Worm (Caenorhabditis elegans) whole organism, late embryonic: ENCODE data around the gene C26D10.6.

Experiments used
- C38D4.7 ChIP-seq: fragments of 200-800 bp; sonication (Bioruptor generic); optimal IDR thresholded peaks from 2 replicates; lab custom pipeline; 2018; ENCODE audit warnings: mild to moderate bottlenecking, missing genetic modification characterization, moderate library complexity, missing compliant biosample characterization
- K09A11.1 ChIP-seq: sonication (generic microtip); optimal IDR thresholded peaks from 2 replicates; lab custom pipeline; 2017; ENCODE audit warnings: antibody characterized with exemption, mild to moderate bottlenecking, missing genetic modification characterization, missing compliant biosample characterization; ENCODE audit not compliant: insufficient read depth
- T23F11.4 ChIP-seq: fragments of 200-800 bp; sonication (Bioruptor generic); optimal IDR thresholded peaks from 2 replicates; lab custom pipeline; 2018; ENCODE audit warnings: mild to moderate bottlenecking, missing genetic modification characterization, missing compliant biosample characterization
- ama-1 ChIP-seq: fragments of 150-350 bp; optimal IDR thresholded peaks from 2 replicates; lab custom pipeline; 2014
- ceh-18 ChIP-seq: sonication (generic microtip); optimal IDR thresholded peaks from 2 replicates; lab custom pipeline; 2016; ENCODE audit warnings: missing genetic modification characterization, missing compliant biosample characterization
- ceh-22 ChIP-seq: sonication (generic microtip); optimal IDR thresholded peaks from 2 replicates; lab custom pipeline; 2017; ENCODE audit warnings: missing biosample characterization, missing genetic modification characterization
- ceh-24 ChIP-seq: sonication (generic microtip); optimal IDR thresholded peaks from 2 replicates; lab custom pipeline; 2016; ENCODE audit warnings: mild to moderate bottlenecking, missing genetic modification characterization, missing compliant biosample characterization
- ceh-30 ChIP-seq: fragments of 150-350 bp; optimal IDR thresholded peaks from 2 replicates; lab custom pipeline; 2014; ENCODE audit warnings: missing biosample characterization, missing genetic modification characterization
- ceh-34 ChIP-seq: sonication (generic microtip); optimal IDR thresholded peaks from 2 replicates; lab custom pipeline; 2016; ENCODE audit warnings: mild to moderate bottlenecking, missing genetic modification characterization, missing compliant biosample characterization
- ceh-48 ChIP-seq: sonication (generic microtip); optimal IDR thresholded peaks from 2 replicates; lab custom pipeline; 2016; ENCODE audit warnings: missing genetic modification characterization, inconsistent platforms, missing compliant biosample characterization
- ceh-9 ChIP-seq: sonication (generic microtip); optimal IDR thresholded peaks from 2 replicates; lab custom pipeline; 2016; ENCODE audit warnings: mild to moderate bottlenecking, missing genetic modification characterization, inconsistent platforms, missing compliant biosample characterization
- dmd-4 ChIP-seq: sonication (generic microtip); optimal IDR thresholded peaks from 2 replicates; lab custom pipeline; 2016; ENCODE audit warnings: borderline replicate concordance, missing genetic modification characterization, missing compliant biosample characterization
- dve-1 ChIP-seq: sonication (generic microtip); optimal IDR thresholded peaks from 2 replicates; lab custom pipeline; 2017; ENCODE audit warnings: antibody characterized with exemption, mild to moderate bottlenecking, missing genetic modification characterization, missing compliant biosample characterization
- elt-2 ChIP-seq: sonication (generic microtip); optimal IDR thresholded peaks from 2 replicates; lab custom pipeline; 2016; ENCODE audit warnings: missing genetic modification reagents, missing genetic modification characterization, missing compliant biosample characterization
- elt-4 ChIP-seq: sonication (generic microtip); optimal IDR thresholded peaks from 2 replicates; lab custom pipeline; 2016; ENCODE audit warnings: missing genetic modification characterization, missing compliant biosample characterization
- ets-4 ChIP-seq: sonication (generic microtip); optimal IDR thresholded peaks from 2 replicates; lab custom pipeline; 2016; ENCODE audit warnings: missing genetic modification characterization, missing compliant biosample characterization
- eyg-1 ChIP-seq: sonication (generic microtip); optimal IDR thresholded peaks from 2 replicates; lab custom pipeline; 2016; ENCODE audit warnings: missing genotype, missing genetic modification characterization, missing compliant biosample characterization
- gmeb-2 ChIP-seq: sonication (generic microtip); optimal IDR thresholded peaks from 2 replicates; lab custom pipeline; 2016; ENCODE audit warnings: missing genetic modification characterization, inconsistent platforms, missing compliant biosample characterization
- hlh-15 ChIP-seq: sonication (generic microtip); optimal IDR thresholded peaks from 2 replicates; lab custom pipeline; 2016; ENCODE audit warnings: missing genetic modification characterization, missing compliant biosample characterization
- hlh-6 ChIP-seq: sonication (generic microtip); optimal IDR thresholded peaks from 2 replicates; lab custom pipeline; 2016; ENCODE audit warnings: missing genotype, missing genetic modification characterization, missing compliant biosample characterization
- mec-3 ChIP-seq: sonication (generic microtip); optimal IDR thresholded peaks from 2 replicates; lab custom pipeline; 2016; ENCODE audit warnings: borderline replicate concordance, missing genetic modification characterization, missing compliant biosample characterization
- npax-4 ChIP-seq: sonication (generic microtip); optimal IDR thresholded peaks from 2 replicates; lab custom pipeline; 2016; ENCODE audit warnings: missing genetic modification characterization, missing compliant biosample characterization
- odd-2 ChIP-seq: sonication (generic microtip); optimal IDR thresholded peaks from 2 replicates; lab custom pipeline; 2017; ENCODE audit warnings: antibody characterized with exemption, mild to moderate bottlenecking, missing genetic modification characterization, missing compliant biosample characterization
- pag-3 ChIP-seq: sonication (generic microtip); optimal IDR thresholded peaks from 2 replicates; lab custom pipeline; 2016; ENCODE audit warnings: missing compliant biosample characterization, missing genetic modification characterization, borderline replicate concordance
- pat-9 ChIP-seq: fragments of 200-800 bp; sonication (Bioruptor generic); optimal IDR thresholded peaks from 2 replicates; lab custom pipeline; 2018; ENCODE audit warnings: mild to moderate bottlenecking, missing genetic modification characterization, moderate library complexity, missing compliant biosample characterization
- pha-2 ChIP-seq: sonication (generic microtip); optimal IDR thresholded peaks from 2 replicates; lab custom pipeline; 2017; ENCODE audit warnings: mild to moderate bottlenecking, missing genetic modification characterization, missing compliant biosample characterization
- pqm-1 ChIP-seq: sonication (generic microtip); optimal IDR thresholded peaks from 2 replicates; lab custom pipeline; 2016; ENCODE audit warnings: missing genetic modification characterization, missing compliant biosample characterization
- pros-1 ChIP-seq: fragments of 150-350 bp; optimal IDR thresholded peaks from 2 replicates; lab custom pipeline; 2014; ENCODE audit warnings: missing biosample characterization, missing genetic modification reagents, missing genetic modification characterization
- ref-2 ChIP-seq: sonication (generic microtip); optimal IDR thresholded peaks from 2 replicates; lab custom pipeline; 2016; ENCODE audit warnings: missing genetic modification characterization, missing compliant biosample characterization
- rnt-1 ChIP-seq: sonication (generic microtip); optimal IDR thresholded peaks from 2 replicates; lab custom pipeline; 2016; ENCODE audit warnings: missing genetic modification characterization, missing compliant biosample characterization
- sox-2 ChIP-seq: fragments of 200-800 bp; sonication (Bioruptor generic); IDR thresholded peaks from 2 replicates; pipeline ENCODE4 v1.3.6; 2022; ENCODE audit warnings: missing genetic modification reagents, missing genetic modification characterization, missing compliant biosample characterization
- sox-4 ChIP-seq: sonication (generic microtip); optimal IDR thresholded peaks from 2 replicates; lab custom pipeline; 2017; ENCODE audit warnings: mild to moderate bottlenecking, missing genetic modification characterization, inconsistent platforms, missing compliant biosample characterization
- tbx-2 ChIP-seq: sonication (generic microtip); optimal IDR thresholded peaks from 2 replicates; lab custom pipeline; 2016; ENCODE audit warnings: missing genetic modification characterization, missing compliant biosample characterization
- unc-42 ChIP-seq: sonication (generic microtip); optimal IDR thresholded peaks from 2 replicates; lab custom pipeline; 2016; ENCODE audit warnings: missing genotype, missing genetic modification characterization, missing compliant biosample characterization
- ztf-16 ChIP-seq: sonication (generic microtip); optimal IDR thresholded peaks from 2 replicates; lab custom pipeline; 2017; ENCODE audit warnings: missing genetic modification characterization, missing compliant biosample characterization

C26D10.6 gene

DNA sequence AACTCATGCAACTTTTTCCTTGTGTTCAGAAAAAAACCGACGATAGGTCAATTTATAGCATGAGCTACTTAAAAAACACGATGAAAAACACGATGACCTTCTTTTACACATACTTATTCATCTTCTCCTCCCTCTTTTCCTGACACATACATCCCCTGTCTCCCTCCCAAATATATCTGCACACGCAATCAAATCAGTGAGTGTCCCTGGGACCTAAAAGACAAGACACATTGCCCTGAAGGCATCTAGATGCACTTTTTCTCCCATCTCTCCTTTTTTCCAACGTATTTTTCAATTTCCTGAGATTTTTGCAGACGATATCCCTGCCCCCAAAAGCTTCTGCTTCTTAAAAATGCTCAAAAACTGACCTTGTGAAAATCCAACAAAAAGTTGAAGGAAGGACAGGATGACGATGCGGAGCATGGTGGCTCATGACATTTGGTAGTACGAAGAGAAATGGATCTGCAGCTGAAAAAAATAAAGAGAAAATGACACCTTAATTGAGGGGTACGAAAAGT lies at the start of gene C26D10.6:
C26D10.6 (minus strand) TSS at position 468 of the 518 bp plus-strand sequence.
- TF ChIP-seq pros-1 (tag; lab: Kevin White, UChicago) (no peak), unc-42 (tag; lab: Kevin White, UChicago) (peak; percentile 69), eyg-1 (tag; lab: Kevin White, UChicago) (no peak), mec-3 (no peak), npax-4 (no peak)

DNA sequence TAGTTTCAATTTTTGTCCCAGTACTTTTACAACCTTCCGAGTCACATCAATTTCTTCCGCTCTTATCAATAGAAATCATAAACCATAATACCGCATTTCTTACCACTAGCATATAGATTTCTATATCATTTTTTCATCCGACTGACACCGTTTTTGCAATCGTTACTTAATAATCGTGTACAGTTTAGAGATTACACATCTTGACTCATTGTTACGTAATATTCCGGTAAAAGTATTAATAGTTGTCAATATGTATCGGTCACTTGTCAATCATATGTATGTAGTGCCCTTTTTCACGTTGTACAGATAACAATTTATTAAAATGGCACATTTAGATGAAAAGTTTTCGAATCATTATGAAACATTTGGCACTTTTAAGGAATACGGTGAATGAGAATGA lies 45.5 kb upstream of the C26D10.6 start:
- TF ChIP-seq ceh-22 (tag; lab: Kevin White, UChicago) (no peak), elt-2 (tag; lab: Kevin White, UChicago) (peak; percentile 41)

DNA sequence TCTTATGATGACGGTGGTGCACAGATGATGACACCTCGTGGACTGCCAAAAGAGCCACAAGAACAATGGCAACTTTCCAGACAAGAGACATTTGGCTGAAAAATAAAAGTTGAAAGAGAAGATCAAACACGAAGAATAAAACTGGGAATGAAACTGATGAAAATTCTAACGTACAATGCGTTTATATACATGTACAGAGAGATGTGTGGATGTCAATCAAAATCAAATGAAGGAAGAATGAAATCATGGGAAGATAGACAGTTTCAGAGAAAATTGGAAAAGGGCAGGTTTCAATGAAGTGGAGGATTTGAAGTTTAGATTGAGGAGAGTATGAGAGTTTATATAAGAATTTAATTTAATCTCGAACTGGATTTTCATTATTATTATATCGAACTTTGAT lies 44.6 kb upstream of the C26D10.6 start, which contains the start of gene dod-23:
dod-23 (minus strand) TSS at position 101 of the 400 bp plus-strand sequence.
- TF ChIP-seq gmeb-2 (tag; lab: Kevin White, UChicago) (no peak), dve-1 (tag; lab: Kevin White, UChicago) (no peak), pqm-1 (tag; lab: Kevin White, UChicago) (no peak), elt-2 (tag; lab: Kevin White, UChicago) (no peak), T23F11.4 (GFP tag; lab: Kevin White, UChicago) (no peak), ceh-34 (tag; lab: Kevin White, UChicago) (no peak), ceh-18 (tag; lab: Kevin White, UChicago) (no peak), ceh-30 (tag; lab: Kevin White, UChicago) (no peak), tbx-2 (tag; lab: Kevin White, UChicago) (no peak), dmd-4 (no peak), ets-4 (tag; lab: Kevin White, UChicago) (no peak), eyg-1 (tag; lab: Kevin White, UChicago) (no peak), C38D4.7 (GFP tag; lab: Kevin White, UChicago) (no peak), sox-4 (tag; lab: Kevin White, UChicago) (no peak), ama-1 (lab: Kevin White, UChicago) (no peak)

DNA sequence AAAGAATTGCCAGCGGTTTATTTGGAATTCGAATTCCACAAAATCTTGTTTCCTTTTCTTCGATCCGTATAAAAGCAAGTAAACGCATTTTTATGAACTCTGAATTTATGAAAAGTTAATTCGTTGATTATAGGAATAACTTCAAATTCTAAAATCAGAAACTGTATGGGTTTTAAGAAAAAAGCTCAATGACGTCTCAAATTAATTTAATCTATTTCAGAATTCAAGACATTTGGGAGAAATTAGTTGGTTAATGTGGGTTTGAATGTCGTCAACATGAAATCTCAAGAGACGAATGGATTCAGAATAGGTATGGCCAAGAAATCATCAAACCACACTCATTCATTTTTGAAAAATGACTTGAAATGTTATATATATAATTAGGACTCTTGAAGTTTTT lies 41.5 kb upstream of the C26D10.6 start, which contains the start of gene F49E12.7:
F49E12.7 (minus strand) TSS at position 101 of the 400 bp plus-strand sequence.
- TF ChIP-seq hlh-15 (tag; lab: Kevin White, UChicago), result no peak
- TF ChIP-seq unc-42 (tag; lab: Kevin White, UChicago), result no peak
- no peak for TF ChIP-seq ztf-16 (tag; lab: Kevin White, UChicago)
- no peak for TF ChIP-seq pha-2 (tag; lab: Kevin White, UChicago)
- TF ChIP-seq pag-3 (tag; lab: Kevin White, UChicago), result no peak
- no peak for TF ChIP-seq odd-2
- no peak for TF ChIP-seq ceh-22 (tag; lab: Kevin White, UChicago)
- TF ChIP-seq rnt-1, result no peak
- no peak for TF ChIP-seq ceh-24 (tag; lab: Kevin White, UChicago)
- no peak for TF ChIP-seq ama-1 (lab: Kevin White, UChicago)

DNA sequence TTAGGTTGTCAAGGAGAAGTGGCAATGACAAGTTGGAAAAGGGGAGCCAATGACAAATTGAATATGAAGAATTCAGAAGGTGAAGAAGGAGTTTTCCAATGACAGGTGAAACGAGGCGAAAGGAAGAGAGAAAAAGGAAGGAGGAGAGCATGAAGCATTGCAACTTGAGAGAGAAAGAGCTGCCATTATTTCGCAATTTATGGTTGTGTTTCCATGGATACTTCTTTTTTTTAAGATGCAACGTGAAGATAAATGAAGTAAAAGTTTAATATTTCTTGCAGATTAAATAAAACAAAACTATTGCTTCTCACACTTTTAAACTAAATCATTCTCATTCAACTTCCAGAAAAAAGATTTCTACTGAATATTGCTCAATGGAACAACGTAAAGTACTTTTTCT lies 39.7 kb upstream of the C26D10.6 start, which contains the start of gene F49E12.8:
F49E12.8 (minus strand) TSS at position 101 of the 400 bp plus-strand sequence.
- TF ChIP-seq ceh-30 (tag; lab: Kevin White, UChicago), result no peak
- no peak for TF ChIP-seq ceh-9
- no peak for TF ChIP-seq ceh-48 (tag; lab: Kevin White, UChicago)
- TF ChIP-seq sox-2, result no peak
- no peak for TF ChIP-seq elt-4 (tag; lab: Kevin White, UChicago)
- TF ChIP-seq hlh-15 (tag; lab: Kevin White, UChicago), result no peak

DNA sequence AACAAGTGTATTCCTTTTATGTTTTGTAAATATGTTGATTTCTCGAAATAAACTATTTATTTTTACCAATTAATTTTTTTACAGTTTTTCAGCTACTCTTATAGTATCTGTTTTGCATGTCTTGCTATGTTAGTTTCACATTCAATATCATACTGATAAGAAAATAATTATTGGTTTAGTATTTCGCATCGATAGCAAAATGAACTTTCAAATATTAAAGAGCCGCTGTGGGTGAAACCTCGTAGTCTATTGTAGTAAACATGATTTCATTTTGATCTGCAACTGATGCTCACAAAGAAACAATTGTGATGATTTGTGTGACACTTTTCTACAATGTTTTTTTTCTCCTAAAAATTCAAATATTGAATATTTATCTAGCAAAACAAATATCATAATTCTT lies 37.7 kb upstream of the C26D10.6 start:
- TF ChIP-seq K09A11.1 (tag; lab: Kevin White, UChicago), result no peak
- TF ChIP-seq pat-9, result no peak
- no peak for TF ChIP-seq pros-1 (tag; lab: Kevin White, UChicago)
- TF ChIP-seq ref-2 (tag; lab: Kevin White, UChicago), result no peak
- TF ChIP-seq hlh-6, result no peak
- no peak for TF ChIP-seq eyg-1 (tag; lab: Kevin White, UChicago)
